Fruit fly (Drosophila melanogaster) whole organism, pupa: ENCODE measurements around the gene mnb.
A peak's percentile ranks its signal among the peaks of the same experiment; 100 is the strongest.

Experiments used
- CG10348 ChIP-seq: fragments of 200-800 bp; sonication (Bioruptor generic); IDR thresholded peaks from 2 replicates; pipeline ENCODE4 v1.3.6; 2022; ENCODE audit warnings: missing biosample characterization, missing genetic modification characterization
- CG12605 ChIP-seq: fragments of 200-800 bp; sonication (Bioruptor generic); IDR thresholded peaks from 2 replicates; pipeline ENCODE4 v1.3.6; 2022; ENCODE audit warnings: missing biosample characterization, missing genetic modification characterization
- CG13204 ChIP-seq: fragments of 200-800 bp; sonication (Bioruptor generic); optimal IDR thresholded peaks from 2 replicates; lab custom pipeline; 2018; ENCODE audit warnings: missing biosample characterization, mild to moderate bottlenecking, missing genetic modification characterization, moderate library complexity
- CG14655 ChIP-seq: fragments of 200-800 bp; sonication (Bioruptor generic); optimal IDR thresholded peaks from 3 replicates; lab custom pipeline; 2017; ENCODE audit warnings: mild to moderate bottlenecking, missing biosample characterization, missing genetic modification reagents, missing genetic modification characterization
- CG15710 ChIP-seq: fragments of 200-800 bp; sonication (Bioruptor generic); optimal IDR thresholded peaks from 2 replicates; lab custom pipeline; 2018; ENCODE audit warnings: missing biosample characterization, mild to moderate bottlenecking, missing genetic modification characterization, moderate library complexity
- CG17806 ChIP-seq: fragments of 200-800 bp; sonication (Bioruptor generic); optimal IDR thresholded peaks from 2 replicates; lab custom pipeline; 2018; ENCODE audit warnings: missing biosample characterization, mild to moderate bottlenecking, missing genetic modification characterization, moderate library complexity
- CG32121 ChIP-seq: fragments of 200-800 bp; sonication (Bioruptor generic); IDR thresholded peaks from 2 replicates; pipeline ENCODE4 v1.3.6; 2022; ENCODE audit warnings: missing biosample characterization, missing genetic modification characterization
- CG34367 ChIP-seq: fragments of 200-800 bp; sonication (Bioruptor generic); optimal IDR thresholded peaks from 2 replicates; lab custom pipeline; 2018; ENCODE audit warnings: missing biosample characterization, mild to moderate bottlenecking, missing genetic modification characterization
- CG4496 ChIP-seq: fragments of 200-800 bp; sonication (Bioruptor generic); IDR thresholded peaks from 3 replicates; pipeline ENCODE4 v1.3.6; 2022; ENCODE audit warnings: missing biosample characterization, missing genetic modification characterization
- CG8159 ChIP-seq: fragments of 200-800 bp; sonication (Bioruptor generic); optimal IDR thresholded peaks from 3 replicates; lab custom pipeline; 2018; ENCODE audit warnings: missing biosample characterization, mild to moderate bottlenecking, missing genetic modification characterization, moderate library complexity
- CG8301 ChIP-seq: fragments of 200-800 bp; sonication (Bioruptor generic); optimal IDR thresholded peaks from 2 replicates; lab custom pipeline; 2018; ENCODE audit warnings: missing biosample characterization, mild to moderate bottlenecking, missing genetic modification characterization
- CG9948 ChIP-seq: fragments of 200-800 bp; sonication (Bioruptor generic); optimal IDR thresholded peaks from 2 replicates; lab custom pipeline; 2018; ENCODE audit warnings: missing biosample characterization, mild to moderate bottlenecking, missing genetic modification characterization, moderate library complexity
- D1 ChIP-seq: fragments of 200-800 bp; sonication (Bioruptor generic); optimal IDR thresholded peaks from 2 replicates; lab custom pipeline; 2018; ENCODE audit warnings: missing biosample characterization, mild to moderate bottlenecking, missing genetic modification characterization, moderate library complexity
- EcR ChIP-seq: fragments of 200-800 bp; sonication (Bioruptor generic); optimal IDR thresholded peaks from 3 replicates; lab custom pipeline; 2019; ENCODE audit warnings: missing biosample characterization, missing genetic modification characterization, mild to moderate bottlenecking, moderate library complexity, missing genetic modification reagents
- Ets98B ChIP-seq: fragments of 200-800 bp; sonication (Bioruptor generic); IDR thresholded peaks from 2 replicates; pipeline ENCODE4 v1.3.6; 2022; ENCODE audit warnings: missing biosample characterization, missing genetic modification characterization
- Pif1A ChIP-seq: fragments of 200-800 bp; sonication (Bioruptor generic); optimal IDR thresholded peaks from 3 replicates; lab custom pipeline; 2016; ENCODE audit warnings: missing biosample characterization, missing genetic modification characterization
- Pif1B ChIP-seq: fragments of 200-800 bp; sonication (Bioruptor generic); optimal IDR thresholded peaks from 3 replicates; lab custom pipeline; 2016; ENCODE audit warnings: missing biosample characterization, missing genetic modification characterization
- Snoo ChIP-seq: fragments of 200-800 bp; sonication (Bioruptor generic); optimal IDR thresholded peaks from 3 replicates; lab custom pipeline; 2017; ENCODE audit warnings: missing biosample characterization, mild to moderate bottlenecking, missing genetic modification characterization, inconsistent platforms
- fd96Ca ChIP-seq: fragments of 200-800 bp; sonication (Bioruptor generic); IDR thresholded peaks from 3 replicates; pipeline ENCODE4 v1.3.6; 2022; ENCODE audit warnings: missing biosample characterization, missing genetic modification characterization
- gl ChIP-seq: fragments of 200-800 bp; sonication (Bioruptor generic); optimal IDR thresholded peaks from 2 replicates; lab custom pipeline; 2018; ENCODE audit warnings: missing biosample characterization, mild to moderate bottlenecking, missing genetic modification characterization
- rn ChIP-seq: fragments of 200-800 bp; sonication (Bioruptor generic); IDR thresholded peaks from 2 replicates; pipeline ENCODE4 v1.3.6; 2022; ENCODE audit warnings: missing biosample characterization, missing genetic modification characterization

Gene mnb

DNA sequence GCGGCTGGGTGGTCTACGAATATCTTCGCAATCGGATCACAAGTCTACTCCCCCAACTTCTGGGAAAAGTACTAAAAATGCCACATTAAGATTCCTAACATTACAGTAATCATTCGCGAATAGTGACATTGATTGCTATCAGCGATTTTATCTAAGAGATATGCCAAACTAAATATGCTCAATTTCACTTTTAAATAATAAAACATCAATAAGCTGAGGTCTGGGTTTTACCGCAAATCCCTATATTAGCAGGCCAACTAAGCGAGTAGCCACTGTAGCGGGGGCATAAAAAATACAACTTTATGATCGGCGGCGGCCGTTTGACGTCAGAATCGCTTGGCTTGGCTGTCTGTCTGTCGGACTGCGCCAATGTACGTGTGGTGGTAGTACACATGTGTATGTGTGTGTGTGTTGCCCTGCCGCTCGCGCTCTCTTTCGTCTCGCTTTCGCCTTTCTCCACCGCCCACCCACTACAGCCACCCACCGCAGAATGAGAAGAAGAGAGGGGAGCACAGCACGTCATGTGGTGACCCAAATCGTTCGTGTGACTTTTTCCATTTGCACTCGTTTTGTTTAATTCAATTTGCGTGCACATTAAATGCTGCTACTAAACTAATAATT is 6.6 kb downstream of the mnb start:
- peak; percentile 79 for TF ChIP-seq Pif1A (GFP tag; lab: Kevin White, UChicago)
- peak; percentile 82 for TF ChIP-seq CG14655 (GFP tag; lab: Kevin White, UChicago)
- no peak for TF ChIP-seq D1 (tag; lab: Kevin White, UChicago)
- peak; percentile 92 for TF ChIP-seq Snoo (tag; lab: Kevin White, UChicago)
- TF ChIP-seq CG9948 (tag; lab: Kevin White, UChicago), result peak; percentile 81
- peak; percentile 95 for TF ChIP-seq CG32121 (GFP tag; lab: Robert Waterston, UW)
- TF ChIP-seq CG10348 (GFP tag; lab: Robert Waterston, UW), result peak; percentile 84
- peak; percentile 95 for TF ChIP-seq fd96Ca (GFP tag; lab: Robert Waterston, UW)
- peak; percentile 76 for TF ChIP-seq CG8159 (tag; lab: Kevin White, UChicago)
- peak; percentile 85 for TF ChIP-seq CG8301 (tag; lab: Kevin White, UChicago)
- TF ChIP-seq rn (GFP tag; lab: Robert Waterston, UW), result peak; percentile 79
- peak; percentile 78 for TF ChIP-seq CG34367 (tag; lab: Kevin White, UChicago)
- peak; percentile 75 for TF ChIP-seq CG13204 (GFP tag; lab: Kevin White, UChicago)
- TF ChIP-seq Ets98B (GFP tag; lab: Robert Waterston, UW), result peak; percentile 94
- peak; percentile 81 for TF ChIP-seq CG15710
- TF ChIP-seq CG4496 (GFP tag; lab: Robert Waterston, UW), result peak; percentile 97
- TF ChIP-seq Pif1B (GFP tag; lab: Kevin White, UChicago), result peak; percentile 84
- peak; percentile 70 for TF ChIP-seq CG17806 (tag; lab: Kevin White, UChicago)
- TF ChIP-seq gl, result peak; percentile 56
- TF ChIP-seq CG12605 (GFP tag; lab: Robert Waterston, UW), result peak; percentile 90
- no peak for TF ChIP-seq EcR (GFP tag; lab: Kevin White, UChicago)

- peak; percentile 35 for TF ChIP-seq D1 (tag; lab: Kevin White, UChicago)
- TF ChIP-seq CG4496 (GFP tag; lab: Robert Waterston, UW), result no peak; the same call in 2 of the 3 replicates
- no peak; the same call in 1 of the 2 replicates for TF ChIP-seq Ets98B (GFP tag; lab: Robert Waterston, UW)
- peak; percentile 61 for TF ChIP-seq CG15710
- no peak for TF ChIP-seq CG12605 (GFP tag; lab: Robert Waterston, UW)
- peak; percentile 8 for TF ChIP-seq Pif1A (GFP tag; lab: Kevin White, UChicago)
- TF ChIP-seq Snoo (tag; lab: Kevin White, UChicago), result peak; percentile 49
- TF ChIP-seq CG9948 (tag; lab: Kevin White, UChicago), result peak; percentile 49
- peak; percentile 53 for TF ChIP-seq CG17806 (tag; lab: Kevin White, UChicago)
- TF ChIP-seq CG10348 (GFP tag; lab: Robert Waterston, UW), result no peak
- peak; percentile 72 for TF ChIP-seq CG8159 (tag; lab: Kevin White, UChicago)
- peak; percentile 19 for TF ChIP-seq CG34367 (tag; lab: Kevin White, UChicago)
- TF ChIP-seq EcR (GFP tag; lab: Kevin White, UChicago), result peak; percentile 14
- TF ChIP-seq rn (GFP tag; lab: Robert Waterston, UW), result no peak
- peak; percentile 39 for TF ChIP-seq gl
- TF ChIP-seq Pif1B (GFP tag; lab: Kevin White, UChicago), result peak; percentile 69
- TF ChIP-seq CG13204 (GFP tag; lab: Kevin White, UChicago), result peak; percentile 57
- TF ChIP-seq CG14655 (GFP tag; lab: Kevin White, UChicago), result peak; percentile 70
- no peak for TF ChIP-seq CG32121 (GFP tag; lab: Robert Waterston, UW)
- no peak for TF ChIP-seq fd96Ca (GFP tag; lab: Robert Waterston, UW)
- peak; percentile 38 for TF ChIP-seq CG8301 (tag; lab: Kevin White, UChicago)
Measured at dm6 chrX:17879211-17879897, 7.7 kb downstream of the mnb start.

- no peak for TF ChIP-seq CG15710
- no peak for TF ChIP-seq D1 (tag; lab: Kevin White, UChicago)
- no peak for TF ChIP-seq CG8301 (tag; lab: Kevin White, UChicago)
- TF ChIP-seq Pif1B (GFP tag; lab: Kevin White, UChicago), result no peak
- peak; percentile 50 for TF ChIP-seq CG13204 (GFP tag; lab: Kevin White, UChicago)
- peak; percentile 98 for TF ChIP-seq EcR (GFP tag; lab: Kevin White, UChicago)
- TF ChIP-seq Pif1A (GFP tag; lab: Kevin White, UChicago), result peak; percentile 5
- no peak for TF ChIP-seq CG14655 (GFP tag; lab: Kevin White, UChicago)
- TF ChIP-seq CG17806 (tag; lab: Kevin White, UChicago), result no peak
- TF ChIP-seq gl, result peak; percentile 59
- TF ChIP-seq rn (GFP tag; lab: Robert Waterston, UW), result 0 out of 2 replicates have a peak, but pooled peaks have one; percentile 8
- TF ChIP-seq CG32121 (GFP tag; lab: Robert Waterston, UW), result peak; percentile 40; the same call in 1 of the 2 replicates
- TF ChIP-seq CG9948 (tag; lab: Kevin White, UChicago), result no peak
- TF ChIP-seq CG8159 (tag; lab: Kevin White, UChicago), result no peak
- peak; percentile 17 for TF ChIP-seq Snoo (tag; lab: Kevin White, UChicago)
- no peak for TF ChIP-seq CG10348 (GFP tag; lab: Robert Waterston, UW)
- peak; percentile 73 for TF ChIP-seq Ets98B (GFP tag; lab: Robert Waterston, UW)
- peak; percentile 31 for TF ChIP-seq CG34367 (tag; lab: Kevin White, UChicago)
- peak; percentile 83 for TF ChIP-seq CG12605 (GFP tag; lab: Robert Waterston, UW)
- peak; percentile 80 for TF ChIP-seq CG4496 (GFP tag; lab: Robert Waterston, UW)
- TF ChIP-seq fd96Ca (GFP tag; lab: Robert Waterston, UW), result peak; percentile 38; the same call in 1 of the 3 replicates
- TF ChIP-seq, all 21 proteins: peak for 12
Measured at dm6 chrX:17878632-17879033, 8.4 kb downstream of the mnb start.

DNA sequence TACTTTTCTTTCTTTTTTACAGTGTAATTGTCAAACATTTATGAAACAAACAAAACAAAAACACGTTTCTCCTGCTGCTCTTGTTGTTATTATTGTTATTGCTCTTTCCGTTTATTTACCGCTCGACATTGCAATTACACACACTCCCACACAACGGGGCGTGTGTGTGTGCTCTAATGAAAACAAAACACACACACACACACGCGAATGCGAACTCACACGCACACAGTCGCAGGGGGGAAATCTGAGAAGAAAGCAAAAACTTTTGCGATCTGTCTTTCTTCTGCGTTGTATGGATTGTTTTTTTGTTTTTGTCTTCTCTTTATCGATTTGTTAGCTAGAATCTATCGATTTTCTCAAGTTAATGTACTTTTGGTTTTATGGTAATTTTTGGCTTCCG is 9.0 kb downstream of the mnb start:
- TF ChIP-seq CG4496 (GFP tag; lab: Robert Waterston, UW) (0 out of 3 replicates have a peak, but pooled peaks have one; percentile 26), CG9948 (tag; lab: Kevin White, UChicago) (no peak), CG13204 (GFP tag; lab: Kevin White, UChicago) (no peak)
